Fruit fly (Drosophila melanogaster) whole organism, embryonic: ENCODE measurements around the gene Sidpn.

Experiments used
- Abd-B ChIP-seq: fragments of 200-800 bp; sonication (Bioruptor generic); optimal IDR thresholded peaks from 2 replicates; lab custom pipeline; 2018; ENCODE audit warnings: missing biosample characterization, mild to moderate bottlenecking, missing genetic modification characterization, moderate library complexity
- Ada2b ChIP-seq: fragments of 200-800 bp; sonication (Bioruptor generic); IDR thresholded peaks from 2 replicates; pipeline ENCODE4 v1.3.6; 2022; ENCODE audit warnings: missing biosample characterization, missing genetic modification characterization
- Atf3 ChIP-seq: fragments of 200-800 bp; sonication (Bioruptor generic); optimal IDR thresholded peaks from 3 replicates; lab custom pipeline; 2016; ENCODE audit warnings: missing biosample characterization, missing genetic modification characterization
- BtbVII ChIP-seq: fragments of 200-800 bp; sonication (Bioruptor generic); optimal IDR thresholded peaks from 3 replicates; lab custom pipeline; 2017; ENCODE audit warnings: missing biosample characterization, mild to moderate bottlenecking, missing genetic modification characterization
- CG10274 ChIP-seq: fragments of 200-800 bp; sonication (Bioruptor generic); optimal IDR thresholded peaks from 3 replicates; lab custom pipeline; 2017; ENCODE audit warnings: missing biosample characterization, mild to moderate bottlenecking, missing genetic modification characterization
- CG11398 ChIP-seq: fragments of 200-800 bp; sonication (Bioruptor generic); optimal IDR thresholded peaks from 2 replicates; lab custom pipeline; 2016; ENCODE audit warnings: missing biosample characterization, missing genetic modification characterization
- CG11504 ChIP-seq: fragments of 200-800 bp; sonication (Bioruptor generic); optimal IDR thresholded peaks from 3 replicates; lab custom pipeline; 2019; ENCODE audit warnings: missing biosample characterization, mild to moderate bottlenecking, missing genetic modification characterization, moderate library complexity
- CG12659 ChIP-seq: fragments of 200-800 bp; sonication (Bioruptor generic); optimal IDR thresholded peaks from 3 replicates; lab custom pipeline; 2017; ENCODE audit warnings: mild to moderate bottlenecking, missing biosample characterization, missing genetic modification reagents, missing genetic modification characterization
- CG15011 ChIP-seq: fragments of 200-800 bp; sonication (Bioruptor generic); optimal IDR thresholded peaks from 3 replicates; lab custom pipeline; 2018; ENCODE audit warnings: missing biosample characterization, mild to moderate bottlenecking, missing genetic modification characterization
- CG15479 ChIP-seq: fragments of 200-800 bp; sonication (Bioruptor generic); optimal IDR thresholded peaks from 3 replicates; lab custom pipeline; 2019; ENCODE audit warnings: missing biosample characterization, mild to moderate bottlenecking, missing genetic modification characterization, moderate library complexity
- CG15601 ChIP-seq: fragments of 200-800 bp; sonication (Bioruptor generic); optimal IDR thresholded peaks from 3 replicates; lab custom pipeline; 2019; ENCODE audit warnings: missing biosample characterization, mild to moderate bottlenecking, missing genetic modification characterization, moderate library complexity
- CG15696 ChIP-seq: fragments of 200-800 bp; sonication (Bioruptor generic); optimal IDR thresholded peaks from 2 replicates; lab custom pipeline; 2019; ENCODE audit warnings: missing biosample characterization, mild to moderate bottlenecking, missing genetic modification characterization, moderate library complexity
- CG1603 ChIP-seq: fragments of 200-800 bp; sonication (Bioruptor generic); optimal IDR thresholded peaks from 2 replicates; lab custom pipeline; 2019; ENCODE audit warnings: missing biosample characterization, mild to moderate bottlenecking, missing genetic modification characterization, moderate library complexity
- CG17568 ChIP-seq: fragments of 200-800 bp; sonication (Bioruptor generic); optimal IDR thresholded peaks from 2 replicates; lab custom pipeline; 2018; ENCODE audit warnings: missing biosample characterization, mild to moderate bottlenecking, missing genetic modification characterization, moderate library complexity
- CG2116 ChIP-seq: fragments of 200-800 bp; sonication (Bioruptor generic); optimal IDR thresholded peaks from 3 replicates; lab custom pipeline; 2018; ENCODE audit warnings: missing biosample characterization, mild to moderate bottlenecking, missing genetic modification characterization
- CG2889 ChIP-seq: fragments of 200-800 bp; sonication (Bioruptor generic); IDR thresholded peaks from 3 replicates; pipeline ENCODE4 v1.3.6; 2022; ENCODE audit warnings: missing biosample characterization, missing genetic modification characterization
- CG31365 ChIP-seq: fragments of 200-800 bp; sonication (Bioruptor generic); optimal IDR thresholded peaks from 2 replicates; lab custom pipeline; 2018; ENCODE audit warnings: missing biosample characterization, mild to moderate bottlenecking, missing genetic modification characterization
- CG32772 ChIP-seq: fragments of 200-800 bp; sonication (Bioruptor generic); IDR thresholded peaks from 2 replicates; pipeline ENCODE4 v1.3.6; 2022; ENCODE audit warnings: missing biosample characterization, missing genetic modification characterization
- CG4282 ChIP-seq: fragments of 200-800 bp; sonication (Bioruptor generic); optimal IDR thresholded peaks from 2 replicates; lab custom pipeline; 2016; ENCODE audit warnings: missing biosample characterization, missing genetic modification characterization
- CG4424 ChIP-seq: fragments of 200-800 bp; sonication (Bioruptor generic); optimal IDR thresholded peaks from 3 replicates; lab custom pipeline; 2016; ENCODE audit warnings: missing biosample characterization, missing genetic modification characterization
- CG6689 ChIP-seq: fragments of 200-800 bp; sonication (Bioruptor generic); IDR thresholded peaks from 2 replicates; pipeline ENCODE4 v1.3.6; 2022; ENCODE audit warnings: missing biosample characterization, missing genetic modification characterization
- CoRest ChIP-seq: fragments of 200-800 bp; sonication (Bioruptor generic); optimal IDR thresholded peaks from 3 replicates; lab custom pipeline; 2018; ENCODE audit warnings: missing biosample characterization, mild to moderate bottlenecking, missing genetic modification characterization, moderate library complexity
- CrebB ChIP-seq: fragments of 200-800 bp; sonication (Bioruptor generic); optimal IDR thresholded peaks from 3 replicates; lab custom pipeline; 2018; ENCODE audit warnings: missing biosample characterization, mild to moderate bottlenecking, missing genetic modification characterization
- D19A ChIP-seq: fragments of 200-800 bp; optimal IDR thresholded peaks from 3 replicates; lab custom pipeline; 2019; ENCODE audit warnings: missing biosample characterization, mild to moderate bottlenecking, missing genetic modification characterization, moderate library complexity
- Eip74EF ChIP-seq, 2 experiments: fragments of 200-800 bp in 1 of 2; fragments of >200 bp in 1 of 2; sonication (Bioruptor generic) in 1 of 2; optimal IDR thresholded peaks; 2 replicates each; lab custom pipeline; 2017 to 2019; ENCODE audit warnings: missing biosample characterization in 2 of 2, missing genetic modification characterization in 2 of 2, mild to moderate bottlenecking in 1 of 2, moderate library complexity in 1 of 2
- HHEX ChIP-seq: fragments of 200-800 bp; sonication (Bioruptor generic); optimal IDR thresholded peaks from 3 replicates; lab custom pipeline; 2017; ENCODE audit warnings: missing biosample characterization, mild to moderate bottlenecking, missing genetic modification characterization, missing genetic modification reagents
- HLH4C ChIP-seq: fragments of 200-800 bp; sonication (Bioruptor generic); IDR thresholded peaks from 3 replicates; pipeline ENCODE4 v1.3.6; 2022; ENCODE audit warnings: missing biosample characterization, missing genetic modification characterization; ENCODE audit not compliant: partially characterized antibody
- HmgZ ChIP-seq: fragments of 200-800 bp; sonication (Bioruptor generic); optimal IDR thresholded peaks from 2 replicates; lab custom pipeline; 2018; ENCODE audit warnings: missing biosample characterization, mild to moderate bottlenecking, missing genetic modification characterization
- Hmr ChIP-seq: fragments of 200-800 bp; sonication (Bioruptor generic); optimal IDR thresholded peaks from 3 replicates; lab custom pipeline; 2017; ENCODE audit warnings: mild to moderate bottlenecking, missing biosample characterization, missing genetic modification reagents, missing genetic modification characterization
- NK7.1 ChIP-seq: fragments of 200-800 bp; sonication (Bioruptor generic); optimal IDR thresholded peaks from 3 replicates; lab custom pipeline; 2016; ENCODE audit warnings: missing biosample characterization, missing genetic modification characterization
- Nf-YB ChIP-seq: fragments of 200-800 bp; sonication (Bioruptor generic); optimal IDR thresholded peaks from 3 replicates; lab custom pipeline; 2019; ENCODE audit warnings: missing biosample characterization, mild to moderate bottlenecking, missing genetic modification characterization, moderate library complexity
- Optix ChIP-seq: fragments of 200-800 bp; sonication (Bioruptor generic); IDR thresholded peaks from 3 replicates; pipeline ENCODE4 v1.3.6; 2022; ENCODE audit warnings: missing biosample characterization, missing genetic modification characterization
- Poxn ChIP-seq: fragments of 200-800 bp; sonication (Bioruptor generic); IDR thresholded peaks from 2 replicates; pipeline ENCODE4 v1.3.6; 2022; ENCODE audit warnings: missing biosample characterization, missing genetic modification characterization
- Xbp1 ChIP-seq: fragments of 200-800 bp; sonication (Bioruptor generic); optimal IDR thresholded peaks from 3 replicates; lab custom pipeline; 2016; ENCODE audit warnings: missing biosample characterization, mild to moderate bottlenecking, missing genetic modification characterization
- ac ChIP-seq: fragments of 200-800 bp; sonication (Bioruptor generic); optimal IDR thresholded peaks from 3 replicates; lab custom pipeline; 2017; ENCODE audit warnings: missing biosample characterization, mild to moderate bottlenecking, missing genetic modification characterization
- az2 ChIP-seq: fragments of 200-800 bp; sonication (Bioruptor generic); optimal IDR thresholded peaks from 3 replicates; lab custom pipeline; 2016; ENCODE audit warnings: missing biosample characterization, missing genetic modification characterization
- bcd ChIP-seq: fragments of 200-800 bp; sonication (Bioruptor generic); optimal IDR thresholded peaks from 2 replicates; lab custom pipeline; 2017; ENCODE audit warnings: missing biosample characterization, mild to moderate bottlenecking, missing genetic modification characterization
- ci ChIP-seq: fragments of 200-800 bp; sonication (Bioruptor generic); IDR thresholded peaks from 3 replicates; pipeline ENCODE4 v1.3.6; 2022; ENCODE audit warnings: missing biosample characterization, missing genetic modification characterization
- kay ChIP-seq: fragments of 200-800 bp; sonication (Bioruptor generic); optimal IDR thresholded peaks from 2 replicates; lab custom pipeline; 2016; ENCODE audit warnings: missing biosample characterization, missing genetic modification characterization
- klu ChIP-seq: fragments of 200-800 bp; sonication (Bioruptor generic); IDR thresholded peaks from 2 replicates; pipeline ENCODE4 v1.3.6; 2022; ENCODE audit warnings: missing biosample characterization, missing genetic modification characterization
- lmd ChIP-seq: fragments of 200-800 bp; sonication (Bioruptor generic); IDR thresholded peaks from 2 replicates; pipeline ENCODE4 v1.3.6; 2022; ENCODE audit warnings: missing biosample characterization, missing genetic modification characterization
- odd ChIP-seq: fragments of 200-800 bp; sonication (Bioruptor generic); optimal IDR thresholded peaks from 2 replicates; lab custom pipeline; 2017; ENCODE audit warnings: missing biosample characterization, mild to moderate bottlenecking, missing genetic modification characterization
- pnt ChIP-seq: fragments of 200-800 bp; sonication (Bioruptor generic); optimal IDR thresholded peaks from 3 replicates; lab custom pipeline; 2016; ENCODE audit warnings: missing biosample characterization, missing genetic modification characterization
- pum ChIP-seq: fragments of 200-800 bp; sonication (Bioruptor generic); optimal IDR thresholded peaks from 2 replicates; lab custom pipeline; 2016; ENCODE audit warnings: missing biosample characterization, missing genetic modification characterization
- ranshi ChIP-seq: fragments of 200-800 bp; sonication (Bioruptor generic); IDR thresholded peaks from 2 replicates; pipeline ENCODE4 v1.3.6; 2022; ENCODE audit warnings: missing biosample characterization, missing genetic modification characterization
- sd ChIP-seq: fragments of 200-800 bp; sonication (Bioruptor generic); optimal IDR thresholded peaks from 3 replicates; lab custom pipeline; 2018; ENCODE audit warnings: missing biosample characterization, mild to moderate bottlenecking, missing genetic modification characterization, moderate library complexity
- sr ChIP-seq: fragments of 200-800 bp; sonication (Bioruptor generic); IDR thresholded peaks from 3 replicates; pipeline ENCODE4 v1.3.6; 2022; ENCODE audit warnings: missing biosample characterization, missing genetic modification characterization
- zfh2 ChIP-seq: fragments of 200-800 bp; sonication (Bioruptor generic); optimal IDR thresholded peaks from 2 replicates; lab custom pipeline; 2016; ENCODE audit warnings: missing biosample characterization, missing genetic modification characterization

The Sidpn gene

dm6 chr2L:18987078-18987895 lies 40.2 kb upstream of the Sidpn start, which contains the start of the genes Swip-1 and EMC5 (continued):
- 0 out of 3 replicates have a peak, but pooled peaks have one; percentile 12 for TF ChIP-seq Optix (GFP tag; lab: Robert Waterston, UW)
- TF ChIP-seq CG11504 (tag; lab: Kevin White, UChicago), result peak; percentile 75
- TF ChIP-seq Xbp1 (GFP tag; lab: Kevin White, UChicago), result peak; percentile 73
- TF ChIP-seq CG15479, result no peak
- no peak for TF ChIP-seq CG15011 (GFP tag; lab: Kevin White, UChicago)
- TF ChIP-seq HmgZ, result peak; percentile 28
- TF ChIP-seq CoRest (tag; lab: Kevin White, UChicago), result peak; percentile 88
- peak; percentile 55 for TF ChIP-seq D19A (tag; lab: Kevin White, UChicago)
- TF ChIP-seq HHEX (GFP tag; lab: Kevin White, UChicago), result peak; percentile 35
- TF ChIP-seq Ada2b (GFP tag; lab: Robert Waterston, UW), result 0 out of 2 replicates have a peak, but pooled peaks have one; percentile 10
- no peak for TF ChIP-seq Nf-YB (GFP tag; lab: Kevin White, UChicago)
- TF ChIP-seq CG17568 (GFP tag; lab: Kevin White, UChicago), result no peak
- TF ChIP-seq Hmr (GFP tag; lab: Kevin White, UChicago), result peak; percentile 58
- TF ChIP-seq Poxn (GFP tag; lab: Robert Waterston, UW), result 0 out of 2 replicates have a peak, but pooled peaks have one; percentile 10
- TF ChIP-seq CG11398, result no peak
- peak; percentile 73; the same call in 2 of the 3 replicates for TF ChIP-seq ci (GFP tag; lab: Robert Waterston, UW)
- TF ChIP-seq Atf3, result no peak
- no peak for TF ChIP-seq CG4282
- peak; percentile 66 for TF ChIP-seq CG6689 (GFP tag; lab: Robert Waterston, UW)
- TF ChIP-seq CG2889 (GFP tag; lab: Robert Waterston, UW), result no peak
- no peak for TF ChIP-seq odd (GFP tag; lab: Kevin White, UChicago)
- peak; percentile 84 for TF ChIP-seq Abd-B (GFP tag; lab: Kevin White, UChicago)
- TF ChIP-seq sd, result peak; percentile 60
- peak; percentile 82 for TF ChIP-seq CG12659 (GFP tag; lab: Kevin White, UChicago)
- no peak for TF ChIP-seq pnt (GFP tag; lab: Kevin White, UChicago)
- peak; percentile 73; the same call in 1 of the 2 replicates for TF ChIP-seq lmd (GFP tag; lab: Robert Waterston, UW)
- TF ChIP-seq CrebB (tag; lab: Kevin White, UChicago), result peak; percentile 19
- peak; percentile 35; the same call in 1 of the 3 replicates for TF ChIP-seq sr (GFP tag; lab: Robert Waterston, UW)
- peak; percentile 43 for TF ChIP-seq CG2116 (GFP tag; lab: Kevin White, UChicago)
- TF ChIP-seq CG4424, result peak; percentile 67
- TF ChIP-seq ac (GFP tag; lab: Kevin White, UChicago), result no peak
- peak; percentile 60 for TF ChIP-seq CG15696
- peak in 1 of 2 experiments; percentile 20 for TF ChIP-seq Eip74EF (GFP tag; optimal IDR thresholded peaks at IDR 0.05; lab: Kevin White, UChicago)
- TF ChIP-seq NK7.1, result no peak
- peak; percentile 13 for TF ChIP-seq zfh2
- TF ChIP-seq kay (GFP tag; lab: Kevin White, UChicago), result peak; percentile 16
- peak; percentile 59 for TF ChIP-seq bcd
- TF ChIP-seq CG10274 (GFP tag; lab: Kevin White, UChicago), result no peak
- peak; percentile 66 for TF ChIP-seq CG15601 (tag; lab: Kevin White, UChicago)
- TF ChIP-seq CG32772 (GFP tag; lab: Robert Waterston, UW), result peak; percentile 40; the same call in 1 of the 2 replicates
- TF ChIP-seq CG1603 (tag; lab: Kevin White, UChicago), result no peak
- peak; percentile 53; the same call in 1 of the 3 replicates for TF ChIP-seq HLH4C (GFP tag; lab: Robert Waterston, UW)
- TF ChIP-seq pum (GFP tag; lab: Kevin White, UChicago), result no peak
- no peak for TF ChIP-seq BtbVII
- TF ChIP-seq klu (GFP tag; lab: Robert Waterston, UW), result peak; percentile 49; the same call in 1 of the 2 replicates
- TF ChIP-seq az2 (GFP tag; lab: Kevin White, UChicago), result peak; percentile 56
- TF ChIP-seq CG31365 (tag; lab: Kevin White, UChicago), result no peak
- peak; percentile 59; the same call in 1 of the 2 replicates for TF ChIP-seq ranshi (GFP tag; lab: Robert Waterston, UW)
